Worm (Caenorhabditis elegans) whole organism, young adult: Measurements from ENCODE around the gene Y22F5A.11.

ENCODE experiments used
- B0019.2 ChIP-seq: fragments of 200-800 bp; sonication (Bioruptor generic); conservative IDR thresholded peaks from 2 replicates; pipeline ENCODE4 v1.3.6; 2022; ENCODE audit warnings: missing genetic modification reagents, missing genetic modification characterization, missing compliant biosample characterization
- B0336.3 ChIP-seq: fragments of 200-800 bp; sonication (Bioruptor generic); IDR thresholded peaks from 2 replicates; pipeline ENCODE4 v1.3.6; 2022; ENCODE audit warnings: missing genetic modification characterization, missing compliant biosample characterization
- C17E4.6 ChIP-seq: fragments of 200-800 bp; sonication (Bioruptor generic); IDR thresholded peaks from 2 replicates; pipeline ENCODE4 v1.3.6; 2022; ENCODE audit warnings: missing genetic modification reagents, missing genetic modification characterization, missing compliant biosample characterization
- F10E7.11 ChIP-seq: sonication (generic microtip); optimal IDR thresholded peaks from 2 replicates; lab custom pipeline; 2017; ENCODE audit warnings: mild to moderate bottlenecking, missing genetic modification characterization, moderate library complexity, missing compliant biosample characterization
- F22D6.2 ChIP-seq: sonication (generic microtip); optimal IDR thresholded peaks from 2 replicates; lab custom pipeline; 2016; ENCODE audit warnings: mild to moderate bottlenecking, missing genetic modification characterization, missing compliant biosample characterization
- F23B12.7 ChIP-seq: sonication (generic microtip); optimal IDR thresholded peaks from 2 replicates; lab custom pipeline; 2017; ENCODE audit warnings: missing genetic modification characterization, mild to moderate bottlenecking, missing compliant biosample characterization, antibody characterized with exemption, moderate library complexity; ENCODE audit not compliant: insufficient read depth
- F52B5.7 ChIP-seq: sonication (generic microtip); optimal IDR thresholded peaks from 2 replicates; lab custom pipeline; 2016; ENCODE audit warnings: mild to moderate bottlenecking, missing genetic modification characterization, missing compliant biosample characterization
- F55B11.4 ChIP-seq: sonication (generic microtip); optimal IDR thresholded peaks from 2 replicates; lab custom pipeline; 2016; ENCODE audit warnings: missing compliant biosample characterization, missing genetic modification characterization, borderline replicate concordance; ENCODE audit not compliant: insufficient read depth
- F57C9.4 ChIP-seq: sonication (generic microtip); optimal IDR thresholded peaks from 2 replicates; lab custom pipeline; 2017; ENCODE audit warnings: mild to moderate bottlenecking, missing genetic modification characterization, missing compliant biosample characterization
- K11D2.4 ChIP-seq: fragments of 200-800 bp; sonication (Bioruptor generic); IDR thresholded peaks from 2 replicates; pipeline ENCODE4 v1.3.6; 2022; ENCODE audit warnings: missing genetic modification reagents, missing genetic modification characterization, missing compliant biosample characterization
- T07F8.4 ChIP-seq: sonication (generic microtip); optimal IDR thresholded peaks from 2 replicates; lab custom pipeline; 2016; ENCODE audit warnings: mild to moderate bottlenecking, missing genetic modification characterization, moderate library complexity, missing compliant biosample characterization
- T26A5.8 ChIP-seq: sonication (generic microtip); optimal IDR thresholded peaks from 2 replicates; lab custom pipeline; 2016; ENCODE audit warnings: missing genetic modification characterization, missing compliant biosample characterization
- Y53G8AR.9 ChIP-seq: fragments of 200-800 bp; sonication (Bioruptor generic); conservative IDR thresholded peaks from 2 replicates; pipeline ENCODE4 v1.3.6; 2022; ENCODE audit warnings: missing genetic modification reagents, missing genetic modification characterization, missing compliant biosample characterization
- Y56A3A.18 ChIP-seq: fragments of 200-800 bp; sonication (Bioruptor generic); IDR thresholded peaks from 2 replicates; pipeline ENCODE4 v1.3.6; 2022; ENCODE audit warnings: missing genetic modification reagents, missing genetic modification characterization, missing compliant biosample characterization
- Y79H2A.3 ChIP-seq: fragments of 200-800 bp; sonication (Bioruptor generic); conservative IDR thresholded peaks from 2 replicates; pipeline ENCODE4 v1.3.6; 2022; ENCODE audit warnings: missing genetic modification reagents, missing genetic modification characterization, missing compliant biosample characterization
- aptf-3 ChIP-seq: fragments of 200-800 bp; sonication (Bioruptor generic); IDR thresholded peaks from 2 replicates; pipeline ENCODE4 v1.3.6; 2022; ENCODE audit warnings: missing genetic modification characterization, missing compliant biosample characterization
- attf-5 ChIP-seq: fragments of 200-800 bp; sonication (Bioruptor generic); optimal IDR thresholded peaks from 2 replicates; lab custom pipeline; 2018; ENCODE audit warnings: mild to moderate bottlenecking, missing genetic modification characterization, missing compliant biosample characterization
- ceh-100 ChIP-seq: fragments of 200-800 bp; sonication (Bioruptor generic); IDR thresholded peaks from 2 replicates; pipeline ENCODE4 v1.3.6; 2022; ENCODE audit warnings: missing genetic modification reagents, missing genetic modification characterization, missing compliant biosample characterization
- ceh-27 ChIP-seq: fragments of 200-800 bp; sonication (Bioruptor generic); optimal IDR thresholded peaks from 2 replicates; lab custom pipeline; 2018; ENCODE audit warnings: mild to moderate bottlenecking, missing genetic modification characterization, moderate library complexity, missing compliant biosample characterization
- chd-7 ChIP-seq: sonication (generic microtip); optimal IDR thresholded peaks from 2 replicates; lab custom pipeline; 2016; ENCODE audit warnings: mild to moderate bottlenecking, missing genetic modification characterization, moderate library complexity, missing compliant biosample characterization
- efl-1 ChIP-seq: fragments of 150-350 bp; optimal IDR thresholded peaks from 2 replicates; lab custom pipeline; 2014; ENCODE audit warnings: missing biosample characterization, missing genetic modification reagents, missing genetic modification characterization
- ets-4 ChIP-seq: fragments of 200-800 bp; sonication (Bioruptor generic); optimal IDR thresholded peaks from 2 replicates; lab custom pipeline; 2018; ENCODE audit warnings: mild to moderate bottlenecking, missing genetic modification characterization, missing compliant biosample characterization
- hlh-12 ChIP-seq: sonication (generic microtip); optimal IDR thresholded peaks from 2 replicates; lab custom pipeline; 2016; ENCODE audit warnings: missing genetic modification characterization, missing compliant biosample characterization
- hlh-26 ChIP-seq: fragments of 200-800 bp; sonication (Bioruptor generic); conservative IDR thresholded peaks from 2 replicates; pipeline ENCODE4 v1.3.6; 2022; ENCODE audit warnings: missing genetic modification reagents, missing genetic modification characterization, missing compliant biosample characterization
- hmg-1.2 ChIP-seq: fragments of 200-800 bp; sonication (Bioruptor generic); IDR thresholded peaks from 2 replicates; pipeline ENCODE4 v1.3.6; 2022; ENCODE audit warnings: missing genetic modification reagents, missing genetic modification characterization, missing compliant biosample characterization
- hrde-1 ChIP-seq: sonication (generic microtip); optimal IDR thresholded peaks from 2 replicates; lab custom pipeline; 2016; ENCODE audit warnings: missing genetic modification characterization, mild to moderate bottlenecking, missing compliant biosample characterization, moderate library complexity, missing genotype, missing genetic modification reagents, borderline replicate concordance
- let-607 ChIP-seq, 2 experiments: fragments of 200-800 bp in 1 of 2; sonication (Bioruptor generic) in 1 of 2; sonication (generic microtip) in 1 of 2; optimal IDR thresholded peaks; 2 replicates each; lab custom pipeline; 2016 to 2018; ENCODE audit warnings: mild to moderate bottlenecking in 2 of 2, missing compliant biosample characterization in 2 of 2, missing genetic modification characterization in 2 of 2, moderate library complexity in 2 of 2, missing genotype in 1 of 2
- lir-1 ChIP-seq: fragments of 200-800 bp; sonication (Bioruptor generic); conservative IDR thresholded peaks from 2 replicates; pipeline ENCODE4 v1.3.6; 2022; ENCODE audit warnings: missing genetic modification reagents, missing genetic modification characterization, missing compliant biosample characterization
- lsl-1 ChIP-seq: fragments of 200-800 bp; sonication (Bioruptor generic); optimal IDR thresholded peaks from 2 replicates; lab custom pipeline; 2018; ENCODE audit warnings: mild to moderate bottlenecking, missing genetic modification characterization, moderate library complexity, missing compliant biosample characterization
- lsy-27 ChIP-seq: sonication (generic microtip); optimal IDR thresholded peaks from 2 replicates; lab custom pipeline; 2017; ENCODE audit warnings: missing genetic modification characterization, mild to moderate bottlenecking, missing compliant biosample characterization, antibody characterized with exemption, missing genotype, borderline replicate concordance; ENCODE audit not compliant: insufficient read depth
- madf-3 ChIP-seq: fragments of 200-800 bp; sonication (Bioruptor generic); IDR thresholded peaks from 2 replicates; pipeline ENCODE4 v1.3.6; 2022; ENCODE audit warnings: missing genetic modification reagents, missing genetic modification characterization, missing compliant biosample characterization
- madf-6 ChIP-seq: fragments of 200-800 bp; sonication (Bioruptor generic); IDR thresholded peaks from 2 replicates; pipeline ENCODE4 v1.3.6; 2022; ENCODE audit warnings: missing genetic modification reagents, missing genetic modification characterization, missing compliant biosample characterization
- mes-4 ChIP-seq: sonication (generic microtip); optimal IDR thresholded peaks from 2 replicates; lab custom pipeline; 2016; ENCODE audit warnings: missing genotype, missing genetic modification characterization, missing compliant biosample characterization
- nfyb-1 ChIP-seq: fragments of 200-800 bp; sonication (Bioruptor generic); IDR thresholded peaks from 2 replicates; pipeline ENCODE4 v1.3.6; 2022; ENCODE audit warnings: missing genetic modification reagents, missing genetic modification characterization, missing compliant biosample characterization
- nhr-80 ChIP-seq: sonication (generic microtip); optimal IDR thresholded peaks from 2 replicates; lab custom pipeline; 2016; ENCODE audit warnings: missing genetic modification characterization, missing compliant biosample characterization
- pha-4 ChIP-seq: fragments of 150-350 bp; sonication (generic microtip); optimal IDR thresholded peaks from 2 replicates; lab custom pipeline; 2014; ENCODE audit warnings: missing biosample characterization, missing genetic modification reagents, missing genetic modification characterization
- rcor-1 ChIP-seq: fragments of 200-800 bp; sonication (Bioruptor generic); IDR thresholded peaks from 2 replicates; pipeline ENCODE4 v1.3.6; 2022; ENCODE audit warnings: missing genetic modification reagents, missing genetic modification characterization, missing compliant biosample characterization
- repo-1 ChIP-seq: sonication (generic microtip); optimal IDR thresholded peaks from 2 replicates; lab custom pipeline; 2017; ENCODE audit warnings: mild to moderate bottlenecking, missing genetic modification characterization, missing compliant biosample characterization
- sdz-38 ChIP-seq: sonication (generic microtip); optimal IDR thresholded peaks from 2 replicates; lab custom pipeline; 2016; ENCODE audit warnings: missing genotype, missing genetic modification characterization, missing compliant biosample characterization
- snpc-1.3 ChIP-seq: sonication (generic microtip); optimal IDR thresholded peaks from 2 replicates; lab custom pipeline; 2017; ENCODE audit warnings: missing genetic modification characterization, mild to moderate bottlenecking, missing compliant biosample characterization, antibody characterized with exemption, moderate library complexity, missing genotype, missing genetic modification reagents; ENCODE audit not compliant: insufficient read depth
- snpc-4 ChIP-seq, 5 experiments: fragments of 150-350 bp in 1 of 5; sonication (generic microtip) in 4 of 5; optimal IDR thresholded peaks; 2 replicates each; lab custom pipeline; 2014 to 2018; ENCODE audit warnings: missing genetic modification characterization in 5 of 5, missing biosample characterization in 3 of 5, antibody characterized with exemption in 2 of 5, mild to moderate bottlenecking in 2 of 5, missing compliant biosample characterization in 2 of 5, missing genotype in 2 of 5, moderate library complexity in 2 of 5, missing genetic modification reagents in 1 of 5
- sptf-2 ChIP-seq: fragments of 200-800 bp; sonication (Bioruptor generic); optimal IDR thresholded peaks from 2 replicates; lab custom pipeline; 2018; ENCODE audit warnings: mild to moderate bottlenecking, missing genetic modification characterization, missing compliant biosample characterization
- zfh-2 ChIP-seq: fragments of 200-800 bp; sonication (Bioruptor generic); conservative IDR thresholded peaks from 2 replicates; pipeline ENCODE4 v1.3.6; 2022; ENCODE audit warnings: missing genetic modification reagents, missing genetic modification characterization, missing compliant biosample characterization
- zim-3 ChIP-seq: sonication (generic microtip); optimal IDR thresholded peaks from 2 replicates; lab custom pipeline; 2017; ENCODE audit warnings: mild to moderate bottlenecking, missing genetic modification characterization, moderate library complexity, missing compliant biosample characterization
- ztf-25 ChIP-seq: fragments of 200-800 bp; sonication (Bioruptor generic); IDR thresholded peaks from 2 replicates; pipeline ENCODE4 v1.3.6; 2022; ENCODE audit warnings: missing genetic modification reagents, missing genetic modification characterization, missing compliant biosample characterization
- ztf-26 ChIP-seq: sonication (generic microtip); optimal IDR thresholded peaks from 2 replicates; lab custom pipeline; 2017; ENCODE audit warnings: missing genetic modification characterization, missing compliant biosample characterization

Y22F5A.11 gene

DNA sequence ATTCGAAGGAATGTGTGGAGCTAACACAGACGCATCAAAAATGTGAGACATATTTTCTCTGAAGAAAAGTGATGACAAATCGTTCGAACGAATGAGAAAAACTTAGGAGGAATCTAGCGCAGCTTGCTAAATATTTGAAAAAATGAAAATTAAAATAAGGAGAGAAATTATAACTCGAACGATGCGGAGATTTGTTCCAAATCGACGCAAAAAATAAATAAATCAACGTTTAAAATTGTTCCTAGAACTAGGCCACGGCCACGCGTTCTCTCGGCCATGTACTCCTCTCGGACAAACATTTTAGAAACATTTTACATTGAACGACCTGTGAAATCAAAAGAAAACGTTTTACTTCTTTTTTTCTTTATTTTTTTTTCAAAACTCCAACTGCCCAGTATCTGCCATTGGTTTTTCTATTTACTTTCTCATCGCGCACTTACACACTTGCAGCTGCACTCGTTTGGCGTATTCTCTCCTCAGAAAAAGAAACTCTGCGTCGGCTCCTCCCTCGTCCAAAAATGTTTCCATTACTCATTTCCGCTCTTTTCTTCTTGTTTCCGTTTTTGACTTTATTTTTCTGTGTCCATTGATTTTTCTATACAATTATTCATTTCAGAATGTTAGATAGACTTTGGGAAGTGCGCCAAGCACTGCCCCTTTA is 44.8 kb upstream of the Y22F5A.11 start, which contains the start of the genes gna-1 and B0024.13 (continued):
- TF ChIP-seq ets-4 (no peak), T26A5.8 (no peak), sdz-38 (no peak), zim-3 (tag; lab: Kevin White, UChicago) (no peak), C17E4.6 (GFP tag; lab: Robert Waterston, UW) (no peak), snpc-1.3 (tag; lab: Kevin White, UChicago) (no peak), nfyb-1 (GFP tag; lab: Robert Waterston, UW) (no peak), B0019.2 (GFP tag; lab: Robert Waterston, UW) (no peak), ztf-26 (no peak), F57C9.4 (tag; lab: Kevin White, UChicago) (no peak), ztf-25 (GFP tag; lab: Robert Waterston, UW) (no peak), hmg-1.2 (0 out of 2 replicates have a peak, but pooled peaks have one; percentile 9), sptf-2 (GFP tag; lab: Kevin White, UChicago) (no peak), lsy-27 (tag; lab: Kevin White, UChicago) (no peak), F55B11.4 (no peak), Y53G8AR.9 (no peak), attf-5 (GFP tag; lab: Kevin White, UChicago) (peak; percentile 58), F22D6.2 (tag; lab: Kevin White, UChicago) (no peak), pha-4 (tag; lab: Kevin White, UChicago) (no peak), aptf-3 (no peak), F52B5.7 (no peak), mes-4 (no peak), let-607 (tag; optimal IDR thresholded peaks at IDR 0.05; lab: Kevin White, UChicago) (peak in 1 of 2 experiments; percentile 45), efl-1 (GFP tag; lab: Kevin White, UChicago) (no peak), K11D2.4 (0 out of 2 replicates have a peak, but pooled peaks have one; percentile 46), rcor-1 (GFP tag; lab: Robert Waterston, UW) (peak; percentile 50; the same call in 1 of the 2 replicates), B0336.3 (GFP tag; lab: Robert Waterston, UW) (no peak), snpc-4 (GFP tag; optimal IDR thresholded peaks at IDR 0.05; lab: Kevin White, UChicago) (no peak), snpc-4 (tag; optimal IDR thresholded peaks at IDR 0.05; lab: Kevin White, UChicago) (peak in 2 of 4 experiments; percentile 10 to 39), madf-6 (GFP tag; lab: Robert Waterston, UW) (peak; percentile 58), F23B12.7 (tag; lab: Kevin White, UChicago) (no peak), hlh-26 (no peak), ceh-27 (peak; percentile 36), hrde-1 (tag; lab: Kevin White, UChicago) (no peak), chd-7 (tag; lab: Kevin White, UChicago) (no peak), zfh-2 (GFP tag; lab: Robert Waterston, UW) (no peak), repo-1 (no peak), T07F8.4 (tag; lab: Kevin White, UChicago) (no peak), madf-3 (GFP tag; lab: Robert Waterston, UW) (no peak), lir-1 (peak; percentile 56; the same call in 1 of the 2 replicates), Y56A3A.18 (no peak), F10E7.11 (tag; lab: Kevin White, UChicago) (no peak), nhr-80 (tag; lab: Kevin White, UChicago) (no peak), hlh-12 (tag; lab: Kevin White, UChicago) (no peak), Y79H2A.3 (GFP tag; lab: Robert Waterston, UW) (no peak), lsl-1 (GFP tag; lab: Kevin White, UChicago) (peak; percentile 24), ceh-100 (no peak)
